Worm (Caenorhabditis elegans) whole organism, L1 larva: ENCODE measurements around the gene F32G8.2.

Experiments used
- C04F5.9 ChIP-seq: sonication (generic microtip); optimal IDR thresholded peaks from 2 replicates; lab custom pipeline; 2016; ENCODE audit warnings: missing genetic modification characterization, missing compliant biosample characterization
- C16A3.4 ChIP-seq: fragments of 150-350 bp; optimal IDR thresholded peaks from 2 replicates; lab custom pipeline; 2014; ENCODE audit warnings: missing biosample characterization, missing genetic modification characterization
- F16B12.6 ChIP-seq: fragments of 150-350 bp; optimal IDR thresholded peaks from 2 replicates; lab custom pipeline; 2014; ENCODE audit warnings: missing biosample characterization, missing genetic modification characterization
- Y116A8C.19 ChIP-seq: sonication (generic microtip); optimal IDR thresholded peaks from 2 replicates; lab custom pipeline; 2016; ENCODE audit warnings: missing compliant biosample characterization, missing genetic modification characterization, borderline replicate concordance
- aha-1 ChIP-seq: fragments of 150-350 bp; optimal IDR thresholded peaks from 2 replicates; lab custom pipeline; 2014; ENCODE audit warnings: missing biosample characterization, missing genetic modification characterization
- aly-2 ChIP-seq: fragments of 150-350 bp; optimal IDR thresholded peaks from 2 replicates; lab custom pipeline; 2014; ENCODE audit warnings: missing biosample characterization, missing genetic modification characterization
- blmp-1 ChIP-seq: fragments of 150-350 bp; optimal IDR thresholded peaks from 2 replicates; lab custom pipeline; 2014; ENCODE audit warnings: missing biosample characterization, missing genetic modification characterization
- ceh-82 ChIP-seq, 3 experiments: fragments of 150-350 bp in 1 of 3; sonication (generic microtip) in 2 of 3; optimal IDR thresholded peaks; 2 replicates each; lab custom pipeline; 2014 to 2017; ENCODE audit warnings: missing biosample characterization in 3 of 3, missing genetic modification characterization in 3 of 3
- ceh-88 ChIP-seq: fragments of 200-800 bp; sonication (Bioruptor generic); IDR thresholded peaks from 2 replicates; pipeline ENCODE4 v1.3.6; 2022; ENCODE audit warnings: missing genetic modification characterization, missing compliant biosample characterization
- ceh-90 ChIP-seq: sonication (generic microtip); optimal IDR thresholded peaks from 2 replicates; lab custom pipeline; 2016; ENCODE audit warnings: missing genetic modification characterization, missing compliant biosample characterization
- ces-1 ChIP-seq: fragments of 150-350 bp; optimal IDR thresholded peaks from 2 replicates; lab custom pipeline; 2014; ENCODE audit warnings: missing biosample characterization, missing genetic modification reagents, missing genetic modification characterization
- efl-1 ChIP-seq, 4 experiments: fragments of 150-350 bp; optimal IDR thresholded peaks in 3 of 4; peaks in 1 of 4; 1 replicate in 1 of 4; 2 replicates in 3 of 4; lab custom pipeline; 2014; ENCODE audit warnings: missing biosample characterization in 2 of 4, missing genetic modification characterization in 2 of 4, missing genetic modification reagents in 2 of 4
- elt-2 ChIP-seq: sonication (generic microtip); optimal IDR thresholded peaks from 2 replicates; lab custom pipeline; 2016; ENCODE audit warnings: missing genetic modification characterization, mild to moderate bottlenecking, inconsistent platforms, missing compliant biosample characterization, missing genetic modification reagents
- elt-3 ChIP-seq, 6 experiments: fragments of 150-350 bp in 1 of 6; sonication (generic microtip); optimal IDR thresholded peaks; 2 replicates each; lab custom pipeline; 2017 to 2018; ENCODE audit warnings: missing biosample characterization in 6 of 6, missing genetic modification characterization in 6 of 6, inconsistent platforms in 1 of 6
- ets-5 ChIP-seq: fragments of 200-800 bp; sonication (Bioruptor generic); IDR thresholded peaks from 2 replicates; pipeline ENCODE4 v1.3.6; 2022; ENCODE audit warnings: missing genetic modification characterization, missing compliant biosample characterization
- fkh-4 ChIP-seq: sonication (generic microtip); optimal IDR thresholded peaks from 2 replicates; lab custom pipeline; 2016; ENCODE audit warnings: missing compliant biosample characterization, missing genetic modification characterization, borderline replicate concordance
- fos-1 ChIP-seq: fragments of 150-350 bp; optimal IDR thresholded peaks from 2 replicates; lab custom pipeline; 2014; ENCODE audit warnings: missing biosample characterization, missing genetic modification characterization
- grh-1 ChIP-seq: fragments of 200-800 bp; sonication (Bioruptor generic); IDR thresholded peaks from 2 replicates; pipeline ENCODE4 v1.3.6; 2022; ENCODE audit warnings: missing genetic modification reagents, missing genetic modification characterization, missing compliant biosample characterization
- hlh-17 ChIP-seq: fragments of 200-800 bp; sonication (Bioruptor generic); optimal IDR thresholded peaks from 2 replicates; lab custom pipeline; 2018; ENCODE audit warnings: missing genetic modification characterization, mild to moderate bottlenecking, missing compliant biosample characterization, moderate library complexity, borderline replicate concordance
- hlh-4 ChIP-seq: sonication (generic microtip); optimal IDR thresholded peaks from 2 replicates; lab custom pipeline; 2016; ENCODE audit warnings: mild to moderate bottlenecking, missing genetic modification characterization, missing compliant biosample characterization
- irx-1 ChIP-seq: sonication (generic microtip); optimal IDR thresholded peaks from 2 replicates; lab custom pipeline; 2016; ENCODE audit warnings: missing genetic modification characterization, missing compliant biosample characterization
- isw-1 ChIP-seq: fragments of 200-800 bp; sonication (Bioruptor generic); IDR thresholded peaks from 2 replicates; pipeline ENCODE4 v1.3.6; 2022; ENCODE audit warnings: missing genetic modification characterization, missing compliant biosample characterization
- lin-14 ChIP-seq: fragments of 200-800 bp; sonication (Bioruptor generic); optimal IDR thresholded peaks from 2 replicates; lab custom pipeline; 2018; ENCODE audit warnings: mild to moderate bottlenecking, missing genetic modification characterization, moderate library complexity, missing compliant biosample characterization
- lin-15B ChIP-seq: fragments of 150-350 bp; sonication (generic microtip); optimal IDR thresholded peaks from 3 replicates; lab custom pipeline; 2014; ENCODE audit warnings: missing biosample characterization, missing genetic modification characterization
- lin-35 ChIP-seq, 2 experiments: fragments of 150-350 bp; optimal IDR thresholded peaks; 2 replicates each; lab custom pipeline; 2014; ENCODE audit warnings: missing biosample characterization in 2 of 2, missing genetic modification characterization in 2 of 2, missing genetic modification reagents in 2 of 2
- lin-39 ChIP-seq: fragments of 150-350 bp; optimal IDR thresholded peaks from 2 replicates; lab custom pipeline; 2014; ENCODE audit warnings: missing biosample characterization, missing genetic modification reagents, missing genetic modification characterization
- lir-3 ChIP-seq: sonication (generic microtip); optimal IDR thresholded peaks from 2 replicates; lab custom pipeline; 2016; ENCODE audit warnings: mild to moderate bottlenecking, missing genetic modification characterization, moderate library complexity, missing compliant biosample characterization; ENCODE audit not compliant: poor library complexity
- lsy-2 ChIP-seq, 2 experiments: fragments of 150-350 bp; optimal IDR thresholded peaks; 2 replicates each; lab custom pipeline; 2014; ENCODE audit warnings: missing biosample characterization in 2 of 2, missing genetic modification characterization in 2 of 2
- mef-2 ChIP-seq: fragments of 150-350 bp; optimal IDR thresholded peaks from 2 replicates; lab custom pipeline; 2014; ENCODE audit warnings: missing biosample characterization, missing genetic modification characterization
- mep-1 ChIP-seq: fragments of 150-350 bp; optimal IDR thresholded peaks from 2 replicates; lab custom pipeline; 2014; ENCODE audit warnings: missing biosample characterization, missing genetic modification characterization
- nhr-12 ChIP-seq: sonication (generic microtip); optimal IDR thresholded peaks from 2 replicates; lab custom pipeline; 2017; ENCODE audit warnings: missing biosample characterization, missing genetic modification characterization
- nhr-19 ChIP-seq: fragments of 200-800 bp; sonication (Bioruptor generic); conservative IDR thresholded peaks from 2 replicates; pipeline ENCODE4 v1.3.6; 2022; ENCODE audit warnings: missing genetic modification characterization, missing compliant biosample characterization
- nhr-20 ChIP-seq: sonication (generic microtip); optimal IDR thresholded peaks from 2 replicates; lab custom pipeline; 2016; ENCODE audit warnings: mild to moderate bottlenecking, missing genetic modification characterization, missing compliant biosample characterization
- nhr-28 ChIP-seq: fragments of 150-350 bp; optimal IDR thresholded peaks from 2 replicates; lab custom pipeline; 2014; ENCODE audit warnings: missing biosample characterization, missing genetic modification characterization
- nhr-71 ChIP-seq: sonication (generic microtip); optimal IDR thresholded peaks from 2 replicates; lab custom pipeline; 2016; ENCODE audit warnings: mild to moderate bottlenecking, missing genetic modification characterization, moderate library complexity, missing compliant biosample characterization
- nhr-76 ChIP-seq: sonication (generic microtip); optimal IDR thresholded peaks from 2 replicates; lab custom pipeline; 2017; ENCODE audit warnings: missing biosample characterization, missing genetic modification characterization
- nhr-85 ChIP-seq: sonication (generic microtip); peaks from one replicate; lab custom pipeline; 2016; ENCODE audit warnings: missing genetic modification characterization, inconsistent platforms, missing compliant biosample characterization
- pag-3 ChIP-seq: sonication (generic microtip); optimal IDR thresholded peaks from 2 replicates; lab custom pipeline; 2017; ENCODE audit warnings: missing genetic modification characterization, mild to moderate bottlenecking, missing compliant biosample characterization, antibody characterized with exemption, borderline replicate concordance; ENCODE audit not compliant: insufficient read depth
- rnt-1 ChIP-seq: sonication (generic microtip); optimal IDR thresholded peaks from 2 replicates; lab custom pipeline; 2016; ENCODE audit warnings: mild to moderate bottlenecking, missing genetic modification characterization, moderate library complexity, missing compliant biosample characterization
- snpc-4 ChIP-seq: fragments of 150-350 bp; optimal IDR thresholded peaks from 2 replicates; lab custom pipeline; 2014; ENCODE audit warnings: missing biosample characterization, missing genetic modification characterization
- sox-4 ChIP-seq: sonication (generic microtip); optimal IDR thresholded peaks from 2 replicates; lab custom pipeline; 2016; ENCODE audit warnings: missing genetic modification characterization, missing compliant biosample characterization
- sptf-1 ChIP-seq: fragments of 150-350 bp; optimal IDR thresholded peaks from 2 replicates; lab custom pipeline; 2014; ENCODE audit warnings: missing biosample characterization, missing genetic modification characterization
- sup-37 ChIP-seq: fragments of 200-800 bp; sonication (Bioruptor generic); optimal IDR thresholded peaks from 2 replicates; lab custom pipeline; 2018; ENCODE audit warnings: mild to moderate bottlenecking, missing genetic modification characterization, missing compliant biosample characterization
- swsn-7 ChIP-seq: sonication (generic microtip); optimal IDR thresholded peaks from 2 replicates; lab custom pipeline; 2016; ENCODE audit warnings: missing genetic modification characterization, missing compliant biosample characterization
- tlp-1 ChIP-seq: fragments of 150-350 bp; optimal IDR thresholded peaks from 2 replicates; lab custom pipeline; 2014; ENCODE audit warnings: missing biosample characterization, missing genetic modification characterization
- unc-30 ChIP-seq: sonication (generic microtip); optimal IDR thresholded peaks from 2 replicates; lab custom pipeline; 2017; ENCODE audit warnings: missing biosample characterization, missing genetic modification characterization
- unc-62 ChIP-seq: fragments of 150-350 bp; optimal IDR thresholded peaks from 2 replicates; lab custom pipeline; 2014; ENCODE audit warnings: missing biosample characterization, missing genetic modification reagents, missing genetic modification characterization
- unc-86 ChIP-seq: sonication (generic microtip); optimal IDR thresholded peaks from 2 replicates; lab custom pipeline; 2016; ENCODE audit warnings: missing genetic modification characterization, missing compliant biosample characterization
- unc-98 ChIP-seq: fragments of 200-800 bp; sonication (Bioruptor generic); IDR thresholded peaks from 2 replicates; pipeline ENCODE4 v1.3.6; 2022; ENCODE audit warnings: missing genetic modification characterization, missing compliant biosample characterization
- vab-15 ChIP-seq: sonication (generic microtip); optimal IDR thresholded peaks from 2 replicates; lab custom pipeline; 2017; ENCODE audit warnings: missing genotype, mild to moderate bottlenecking, missing genetic modification characterization, missing compliant biosample characterization
- xbp-1 ChIP-seq: sonication (generic microtip); optimal IDR thresholded peaks from 2 replicates; lab custom pipeline; 2016; ENCODE audit warnings: missing genetic modification characterization, missing compliant biosample characterization
- ztf-11 ChIP-seq, 2 experiments: sonication (generic microtip); optimal IDR thresholded peaks; 2 replicates each; lab custom pipeline; 2016 to 2017; ENCODE audit warnings: missing genetic modification characterization in 2 of 2, missing biosample characterization in 1 of 2, missing compliant biosample characterization in 1 of 2

Gene F32G8.2

ce11 chrV:10589774-10590528 is 40.1 kb downstream of the F32G8.2 start, which contains the start of gene ttr-23:
Gene ttr-23, minus strand, starts transcription at chrV:10589860.
- TF ChIP-seq lin-39 (tag; lab: Kevin White, UChicago) (no peak), tlp-1 (tag; lab: Kevin White, UChicago) (peak; percentile 24), hlh-4 (no peak), unc-30 (tag; lab: Kevin White, UChicago) (no peak), lin-35 (GFP tag; optimal IDR thresholded peaks at IDR 0.05; lab: Kevin White, UChicago) (peak in 1 of 2 experiments; percentile 43), lir-3 (tag; lab: Kevin White, UChicago) (no peak), ceh-90 (tag; lab: Kevin White, UChicago) (no peak), unc-62 (GFP tag; lab: Kevin White, UChicago) (no peak), fkh-4 (tag; lab: Kevin White, UChicago) (no peak), ceh-82 (tag; optimal IDR thresholded peaks at IDR 0.05; lab: Kevin White, UChicago) (no peak), vab-15 (no peak), pag-3 (no peak), unc-98 (GFP tag; lab: Robert Waterston, UW) (no peak), mef-2 (tag; lab: Kevin White, UChicago) (no peak), ces-1 (GFP tag; lab: Kevin White, UChicago) (no peak), nhr-12 (tag; lab: Kevin White, UChicago) (no peak), isw-1 (no peak), nhr-28 (no peak), aly-2 (tag; lab: Kevin White, UChicago) (no peak), snpc-4 (tag; lab: Kevin White, UChicago) (no peak), grh-1 (GFP tag; lab: Robert Waterston, UW) (no peak), mep-1 (tag; lab: Kevin White, UChicago) (no peak), sox-4 (tag; lab: Kevin White, UChicago) (no peak), nhr-19 (GFP tag; lab: Robert Waterston, UW) (no peak), F16B12.6 (tag; lab: Kevin White, UChicago) (no peak), unc-86 (tag; lab: Kevin White, UChicago) (no peak), hlh-17 (no peak), Y116A8C.19 (no peak), lin-14 (GFP tag; lab: Kevin White, UChicago) (no peak), irx-1 (tag; lab: Kevin White, UChicago) (no peak), sup-37 (GFP tag; lab: Kevin White, UChicago) (no peak), ets-5 (GFP tag; lab: Robert Waterston, UW) (no peak), rnt-1 (tag; lab: Kevin White, UChicago) (no peak), lin-15B (tag; lab: Kevin White, UChicago) (no peak), xbp-1 (no peak), swsn-7 (tag; lab: Kevin White, UChicago) (no peak), blmp-1 (tag; lab: Kevin White, UChicago) (no peak), elt-3 (tag; optimal IDR thresholded peaks at IDR 0.05; lab: Kevin White, UChicago) (no peak), aha-1 (tag; lab: Kevin White, UChicago) (no peak), lsy-2 (tag; optimal IDR thresholded peaks at IDR 0.05; lab: Kevin White, UChicago) (no peak), ceh-88 (GFP tag; lab: Robert Waterston, UW) (no peak), sptf-1 (tag; lab: Kevin White, UChicago) (no peak), nhr-71 (peak; percentile 62), ztf-11 (tag; optimal IDR thresholded peaks at IDR 0.05; lab: Kevin White, UChicago) (no peak), nhr-76 (no peak), fos-1 (tag; lab: Kevin White, UChicago) (no peak), nhr-85 (tag; lab: Kevin White, UChicago) (peak; percentile 66), C04F5.9 (tag; lab: Kevin White, UChicago) (no peak), C16A3.4 (no peak), efl-1 (optimal IDR thresholded peaks at IDR 0.05; lab: Kevin White, UChicago) (no peak), efl-1 (GFP tag; optimal IDR thresholded peaks at IDR 0.05 in 1 of 2; lab: Kevin White, UChicago) (peak in 1 of 2 experiments; percentile 36), nhr-20 (tag; lab: Kevin White, UChicago) (peak; percentile 32), elt-2 (tag; lab: Kevin White, UChicago) (peak; percentile 83)
